Worm (Caenorhabditis elegans): Measurements from ENCODE around the gene Y75B8A.32.
A peak's percentile ranks its signal among the peaks of the same experiment; 100 is the strongest.

Gene Y75B8A.32

DNA sequence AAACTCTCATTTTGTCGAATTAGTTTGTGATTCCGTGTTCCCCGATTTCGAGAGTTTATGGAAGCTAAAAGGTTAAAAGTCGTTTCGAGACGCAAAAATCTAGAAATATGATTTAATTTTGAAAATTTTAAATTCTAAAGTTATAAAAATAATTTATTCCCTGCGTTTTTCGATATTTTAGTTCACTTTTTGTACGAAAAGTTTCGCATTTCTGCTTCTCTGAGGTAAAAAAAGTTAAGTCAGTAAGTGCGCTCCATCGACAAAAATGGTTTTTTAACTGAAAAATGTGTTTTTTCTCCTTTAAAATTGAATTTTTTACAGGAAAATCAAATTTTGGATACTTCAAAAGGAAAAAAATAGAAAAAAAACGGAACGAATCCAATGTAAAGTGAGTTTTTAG, 24.9 kb downstream of the Y75B8A.32 start, which contains the start of gene zip-1:
TSS of gene zip-1 (plus strand) at position 301 of the 400 bp plus-strand sequence.
- TF ChIP-seq mel-28 (tag; optimal IDR thresholded peaks at IDR 0.05; ENCODE audit: borderline replicate concordance) (no peak), sea-2 (GFP tag; IDR thresholded peaks at IDR 0.05) (no peak), B0019.2 (GFP tag; conservative IDR thresholded peaks at IDR 0.05) (no peak), egl-44 (GFP tag; IDR thresholded peaks at IDR 0.05) (no peak), dpl-1 (GFP tag; optimal IDR thresholded peaks at IDR 0.05) (no peak), ztf-3 (GFP tag; optimal IDR thresholded peaks at IDR 0.05) (no peak), tlf-1 (GFP tag; optimal IDR thresholded peaks at IDR 0.05) (no peak), ztf-26 (tag; optimal IDR thresholded peaks at IDR 0.05) (no peak), lin-54 (GFP tag; optimal IDR thresholded peaks at IDR 0.05) (no peak), K12H6.12 (tag; optimal IDR thresholded peaks at IDR 0.05) (no peak), somi-1 (GFP tag; optimal IDR thresholded peaks at IDR 0.05) (no peak), snpc-1.1 (tag; optimal IDR thresholded peaks at IDR 0.05; ENCODE audit: insufficient read depth) (no peak)

DNA sequence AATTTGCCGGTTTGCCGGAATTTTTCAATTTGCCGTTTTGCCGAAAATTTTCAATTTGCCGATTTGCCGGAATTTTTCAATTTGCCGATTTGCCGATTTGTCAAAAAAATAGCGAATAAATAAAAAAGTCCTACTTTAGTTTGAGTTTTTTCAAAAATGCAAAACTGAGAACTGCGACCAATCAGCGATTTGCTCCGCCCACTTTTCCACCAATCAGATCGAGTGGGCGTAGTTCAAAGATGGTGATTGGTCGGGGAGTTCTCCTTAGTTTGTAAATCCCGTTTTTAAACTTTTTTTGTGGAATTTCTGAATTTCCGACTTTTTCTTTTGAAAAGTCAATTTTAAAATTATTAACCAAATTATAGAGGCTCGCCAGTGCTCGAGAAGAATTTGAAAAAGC, 27.1 kb downstream of the Y75B8A.32 start:
- TF ChIP-seq snpc-3.4 (tag; optimal IDR thresholded peaks at IDR 0.05) (no peak), nfyb-1 (GFP tag; IDR thresholded peaks at IDR 0.05) (peak; percentile 87)

DNA sequence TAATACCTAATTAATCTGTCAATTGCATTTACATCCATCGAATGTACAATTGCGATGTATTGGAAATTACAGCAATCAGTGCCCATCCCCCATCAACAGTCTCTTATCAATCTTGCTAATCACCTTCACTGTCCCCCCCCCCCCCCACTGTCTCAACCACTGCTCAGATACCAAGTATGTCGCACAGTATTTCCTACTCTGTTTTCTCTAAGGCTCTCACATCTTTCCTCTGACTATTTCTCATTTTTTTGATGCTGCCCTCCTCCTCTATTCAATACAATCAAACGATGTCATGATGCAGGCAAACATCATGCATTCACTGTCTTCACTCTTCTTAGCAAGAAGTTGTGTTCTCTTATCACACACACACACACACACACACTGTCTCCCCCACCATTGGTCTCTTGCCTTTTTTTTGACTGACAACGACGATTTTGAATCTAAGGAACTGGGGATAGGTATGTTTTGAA, 30.8 kb downstream of the Y75B8A.32 start, which contains the start of the genes zip-12 and Y75B8A.63:
TSS of gene zip-12 (plus strand) at position 387 of the 470 bp plus-strand sequence.
TSS of gene Y75B8A.63 (plus strand) at position 420 of the 470 bp plus-strand sequence.
- peak; percentile 77; the same call in 1 of the 2 replicates for TF ChIP-seq zfh-2 (GFP tag; conservative IDR thresholded peaks at IDR 0.05)
- TF ChIP-seq egrh-3 (GFP tag; IDR thresholded peaks at IDR 0.05): peak; percentile 78
- TF ChIP-seq atf-7 (tag; optimal IDR thresholded peaks at IDR 0.05): peak; percentile 67
- peak; percentile 83 for TF ChIP-seq ets-4 (GFP tag; optimal IDR thresholded peaks at IDR 0.05)
- no peak for TF ChIP-seq C17E4.6 (GFP tag; IDR thresholded peaks at IDR 0.05)
- peak; percentile 55; the same call in 1 of the 2 replicates for TF ChIP-seq B0336.3 (GFP tag; IDR thresholded peaks at IDR 0.05)
- no peak for TF ChIP-seq Y79H2A.3 (GFP tag; conservative IDR thresholded peaks at IDR 0.05)
- TF ChIP-seq nfyb-1 (GFP tag; IDR thresholded peaks at IDR 0.05): 0 out of 2 replicates have a peak, but pooled peaks have one; percentile 32
- TF ChIP-seq cebp-1 (GFP tag; IDR thresholded peaks at IDR 0.05): no peak
- TF ChIP-seq cebp-1 (tag; optimal IDR thresholded peaks at IDR 0.05): peak; percentile 62
- TF ChIP-seq zim-3 (tag; optimal IDR thresholded peaks at IDR 0.05): no peak
- no peak for TF ChIP-seq F33H1.4 (GFP tag; IDR thresholded peaks at IDR 0.05)
- TF ChIP-seq akir-1 (GFP tag; optimal IDR thresholded peaks at IDR 0.05): no peak
- TF ChIP-seq ccch-3 (GFP tag; optimal IDR thresholded peaks at IDR 0.05): no peak
- no peak for TF ChIP-seq snpc-1.3 (tag; optimal IDR thresholded peaks at IDR 0.05; ENCODE audit: insufficient read depth)
- peak; percentile 72 for TF ChIP-seq nhr-80 (tag; optimal IDR thresholded peaks at IDR 0.05)
- no peak for TF ChIP-seq Y53F4B.3 (GFP tag; IDR thresholded peaks at IDR 0.05)
- 0 out of 2 replicates have a peak, but pooled peaks have one; percentile 14 for TF ChIP-seq mcd-1 (GFP tag; IDR thresholded peaks at IDR 0.05)
- TF ChIP-seq dpff-1 (tag; optimal IDR thresholded peaks at IDR 0.05): no peak
- TF ChIP-seq let-607 (tag; optimal IDR thresholded peaks at IDR 0.05): peak in 1 of 2 experiments; percentile 17

DNA sequence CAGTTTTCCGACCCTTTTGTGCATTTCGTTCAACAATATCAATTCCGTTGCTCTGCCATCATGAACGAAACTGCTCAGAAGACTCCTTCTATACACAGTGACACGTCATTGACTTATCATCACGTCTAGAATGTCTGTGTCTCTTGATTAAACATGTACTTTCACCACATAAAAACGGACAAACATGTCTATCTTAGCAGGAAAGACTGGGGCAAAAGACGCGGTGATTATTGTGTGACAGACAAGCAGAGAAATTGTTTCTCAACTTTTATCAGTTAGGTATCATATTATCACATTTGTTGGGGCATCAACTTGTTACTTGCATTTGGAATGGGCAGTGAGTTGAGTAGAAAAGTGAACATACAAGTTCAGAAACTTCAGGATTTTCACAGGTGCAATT, 33.1 kb downstream of the Y75B8A.32 start:
- TF ChIP-seq nhr-80 (tag; optimal IDR thresholded peaks at IDR 0.05) (peak; percentile 91), nhr-90 (tag; optimal IDR thresholded peaks at IDR 0.05) (peak; percentile 20), ceh-91 (GFP tag; IDR thresholded peaks at IDR 0.05) (no peak), ztf-25 (GFP tag; IDR thresholded peaks at IDR 0.05) (no peak), gei-17 (GFP tag; optimal IDR thresholded peaks at IDR 0.05) (no peak), ztf-22 (GFP tag; optimal IDR thresholded peaks at IDR 0.05) (no peak), hlh-26 (GFP tag; conservative IDR thresholded peaks at IDR 0.05) (no peak), nfyb-1 (GFP tag; IDR thresholded peaks at IDR 0.05) (no peak), cebp-1 (GFP tag; IDR thresholded peaks at IDR 0.05) (no peak), cebp-1 (tag; optimal IDR thresholded peaks at IDR 0.05) (peak; percentile 49), F57A8.1 (GFP tag; optimal IDR thresholded peaks at IDR 0.05) (no peak), hrde-1 (tag; optimal IDR thresholded peaks at IDR 0.05; ENCODE audit: borderline replicate concordance) (no peak), attf-5 (GFP tag; optimal IDR thresholded peaks at IDR 0.05) (peak; percentile 19), F55B11.4 (tag; optimal IDR thresholded peaks at IDR 0.05; ENCODE audit: borderline replicate concordance, insufficient read depth) (no peak), attf-3 (GFP tag; conservative IDR thresholded peaks at IDR 0.05) (no peak)
